Worm (Caenorhabditis elegans) whole organism, dauer: ENCODE measurements around the gene sto-5.

Experiments
- unc-62 ChIP-seq: sonication (generic microtip); optimal IDR thresholded peaks from 2 replicates; lab custom pipeline; 2017; ENCODE audit warnings: missing biosample characterization, missing genetic modification reagents, missing genetic modification characterization

The sto-5 gene

DNA sequence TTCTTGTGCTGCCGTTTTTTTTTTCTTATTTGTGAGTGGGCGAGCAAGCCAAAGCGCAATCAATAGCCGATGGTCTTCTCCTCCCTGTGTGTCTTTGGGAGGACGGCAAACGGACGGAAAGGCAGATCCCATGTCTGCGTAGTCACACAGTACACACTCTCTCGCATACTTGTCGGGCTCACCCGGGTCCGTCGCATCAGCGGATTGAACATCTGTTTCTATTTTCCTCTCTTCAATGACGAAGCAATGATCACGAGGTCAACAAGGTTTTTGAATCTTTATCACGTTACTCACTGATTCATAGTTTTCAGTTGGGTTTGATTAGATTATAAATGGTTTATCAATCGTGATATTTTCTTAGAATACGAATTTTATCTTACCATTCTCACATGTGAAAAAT lies 9.8 kb downstream of the sto-5 start:
- no peak for TF ChIP-seq unc-62 (GFP tag; lab: Kevin White, UChicago)

DNA sequence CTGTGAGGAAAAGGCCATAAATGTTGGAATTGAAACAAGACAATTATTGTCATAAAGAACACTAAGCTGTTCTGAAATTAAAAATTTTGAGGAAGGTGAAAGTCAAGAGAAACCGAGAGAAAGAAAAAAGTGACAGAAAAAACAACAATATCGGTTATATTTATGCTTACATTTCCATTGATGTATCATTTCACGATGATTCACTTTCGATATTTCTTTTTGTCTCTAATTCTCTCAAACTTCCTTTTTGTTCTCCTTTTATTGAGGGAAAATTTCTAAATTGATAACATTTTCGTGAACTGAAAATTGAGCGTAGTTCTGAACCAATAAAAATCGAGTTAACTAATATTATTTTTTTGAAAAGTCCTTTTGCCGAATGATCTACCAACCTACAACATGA lies 10.3 kb downstream of the sto-5 start:
- no peak for TF ChIP-seq unc-62 (GFP tag; lab: Kevin White, UChicago)

DNA sequence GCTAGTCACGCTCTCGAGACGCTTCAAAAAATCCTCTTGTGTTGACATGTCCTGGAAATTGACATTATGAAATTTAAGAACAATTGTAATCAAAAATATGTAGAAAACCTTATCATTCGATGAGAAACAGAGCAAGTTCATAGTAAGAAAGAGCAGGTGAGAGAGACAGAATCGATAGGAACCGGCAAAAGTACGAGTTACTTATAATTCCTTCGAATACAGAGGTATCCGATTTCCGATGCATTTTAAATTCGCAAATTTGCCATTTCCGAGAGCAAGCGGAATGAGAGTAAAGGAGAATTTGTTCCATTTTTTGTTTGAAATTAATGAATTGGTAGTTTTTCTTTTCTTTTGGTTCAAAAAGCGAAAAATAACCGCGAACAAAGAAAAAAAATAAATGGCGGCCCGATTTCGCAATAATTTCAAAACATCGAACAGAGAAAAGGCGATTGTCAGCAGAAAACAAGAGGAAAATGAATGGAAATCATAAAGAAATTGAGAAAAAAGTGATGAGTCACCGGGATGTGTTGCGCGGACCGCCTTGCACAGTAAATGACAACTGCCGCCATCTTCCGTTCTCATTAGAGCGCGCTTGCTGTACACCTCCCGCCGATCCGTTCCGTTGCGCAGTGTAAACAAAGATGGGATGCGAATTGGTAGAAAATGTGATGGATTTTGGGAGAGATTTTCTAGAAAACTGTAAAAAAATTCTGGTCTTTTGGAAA lies 11.5 kb downstream of the sto-5 start, which contains the start of gene cas-1:
Gene cas-1 (minus strand): TSS at position 51 of the 725 bp plus-strand sequence.
- no peak for TF ChIP-seq unc-62 (GFP tag; lab: Kevin White, UChicago)

DNA sequence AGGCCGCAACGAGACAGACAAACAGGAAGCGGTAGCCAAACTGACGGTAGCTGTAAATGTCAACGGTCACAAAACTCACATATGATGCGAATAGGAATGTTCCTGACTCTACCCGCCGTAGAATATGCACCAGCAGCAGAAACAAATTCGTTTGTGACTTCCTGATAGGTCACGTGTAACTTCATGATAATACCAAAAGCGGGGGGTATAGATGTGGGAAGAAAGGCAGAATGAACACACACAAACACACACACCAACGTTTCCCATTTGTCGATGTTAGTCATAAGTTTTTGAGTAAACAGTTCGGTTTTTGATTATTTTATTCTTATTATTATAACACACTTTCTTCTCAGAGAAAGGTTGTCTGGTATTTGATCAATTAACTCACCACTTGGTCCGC lies 12.1 kb downstream of the sto-5 start:
- TF ChIP-seq unc-62 (GFP tag; lab: Kevin White, UChicago): no peak

DNA sequence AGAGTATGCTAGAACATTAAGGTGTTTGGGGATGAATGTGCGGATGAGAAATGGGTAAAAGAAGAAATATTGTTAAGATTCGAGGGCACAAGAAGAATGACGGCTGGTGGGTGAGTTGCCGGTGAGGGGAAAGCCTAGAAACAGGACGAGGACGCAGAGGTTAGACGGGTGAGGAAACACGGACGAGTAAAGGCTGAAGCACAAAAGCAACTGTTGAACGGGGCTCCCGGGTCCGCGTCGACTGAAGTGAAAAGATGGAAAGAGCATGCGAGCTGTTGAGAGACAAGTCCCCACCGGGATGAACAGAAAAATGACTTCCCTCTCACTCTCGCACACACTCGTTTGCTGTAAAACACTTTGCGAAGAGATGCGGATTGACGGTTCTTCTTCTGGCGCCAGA lies 13.3 kb downstream of the sto-5 start:
- TF ChIP-seq unc-62 (GFP tag; lab: Kevin White, UChicago): no peak

DNA sequence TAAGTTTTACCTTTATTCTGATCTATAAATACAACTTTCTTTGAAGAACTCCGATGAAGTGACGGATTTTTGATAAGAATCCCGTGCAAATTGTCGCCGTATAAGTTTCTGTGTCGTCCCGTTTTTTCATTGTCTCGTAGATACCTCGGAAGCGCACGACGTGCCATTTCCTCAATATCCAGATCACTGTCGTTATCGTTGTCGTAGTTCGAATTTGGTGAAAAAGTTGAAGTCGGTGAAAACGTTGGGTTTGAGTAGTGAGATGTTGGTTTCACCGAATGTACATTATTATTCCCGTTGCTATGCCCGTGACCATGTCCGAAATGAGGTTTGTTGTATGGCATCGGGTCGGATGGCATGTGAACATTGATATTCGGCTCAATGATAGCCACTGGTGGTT lies 15.6 kb downstream of the sto-5 start:
- TF ChIP-seq unc-62 (GFP tag; lab: Kevin White, UChicago): no peak

DNA sequence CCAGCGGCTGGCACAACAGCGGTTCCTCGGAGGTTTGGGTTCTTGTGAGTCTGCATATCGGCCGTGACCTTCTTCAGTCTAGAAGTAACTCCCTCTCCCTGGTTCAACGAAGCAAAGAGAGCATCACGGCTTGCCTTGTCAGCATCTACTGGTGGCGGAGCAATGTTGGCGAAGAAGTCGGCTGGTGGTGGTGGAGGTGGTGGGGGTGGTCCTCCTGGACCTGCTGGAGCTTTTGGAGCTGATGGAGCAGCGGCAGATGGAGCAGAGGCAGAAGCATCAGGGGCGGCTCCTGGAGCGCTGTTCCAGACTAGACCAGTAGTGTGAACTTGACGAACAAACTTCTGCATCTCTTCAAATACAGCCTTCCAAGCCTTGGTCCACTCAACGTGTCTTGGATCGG lies 16.7 kb downstream of the sto-5 start:
- no peak for TF ChIP-seq unc-62 (GFP tag; lab: Kevin White, UChicago)

DNA sequence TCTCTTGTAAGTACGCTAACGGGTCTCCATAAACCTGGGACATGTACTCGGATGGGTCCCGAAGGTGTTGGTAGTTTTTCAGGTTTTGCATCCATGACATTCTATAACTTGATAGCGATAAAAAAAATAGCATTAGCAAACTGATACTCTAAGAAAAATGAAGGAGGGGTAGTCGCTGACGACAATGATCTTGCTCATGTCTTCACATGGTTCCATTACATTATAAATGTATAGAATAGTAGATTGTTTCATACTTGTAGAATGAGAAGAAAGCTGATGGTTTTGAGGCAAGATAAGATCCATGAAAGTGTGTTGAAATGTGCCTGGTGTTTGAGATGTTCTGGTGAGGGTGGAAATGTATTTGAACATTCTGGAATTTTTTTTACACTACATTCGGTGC lies 18.2 kb downstream of the sto-5 start, which contains the start of gene mec-4:
Gene mec-4 (minus strand): TSS at position 101 of the 400 bp plus-strand sequence.
- TF ChIP-seq unc-62 (GFP tag; lab: Kevin White, UChicago): no peak

DNA sequence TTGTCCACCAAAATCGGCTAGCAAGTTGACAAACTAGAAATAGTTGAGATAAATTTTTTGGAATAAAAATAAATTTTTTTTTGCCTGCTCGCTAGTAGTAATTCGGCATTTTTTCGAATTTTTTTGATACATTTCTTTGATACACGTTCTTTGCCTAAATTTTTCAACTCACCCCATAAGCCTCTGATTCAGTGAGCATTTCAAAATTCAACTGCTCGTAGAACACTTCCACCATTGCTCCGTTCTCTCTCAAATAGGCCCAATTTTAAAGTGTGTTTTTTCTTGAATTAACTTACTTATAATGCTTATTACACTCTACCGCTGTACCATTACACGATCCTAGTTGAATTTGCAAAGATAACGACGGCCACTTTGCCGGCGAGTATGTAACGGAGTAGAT lies 21.7 kb downstream of the sto-5 start:
- no peak for TF ChIP-seq unc-62 (GFP tag; lab: Kevin White, UChicago)

DNA sequence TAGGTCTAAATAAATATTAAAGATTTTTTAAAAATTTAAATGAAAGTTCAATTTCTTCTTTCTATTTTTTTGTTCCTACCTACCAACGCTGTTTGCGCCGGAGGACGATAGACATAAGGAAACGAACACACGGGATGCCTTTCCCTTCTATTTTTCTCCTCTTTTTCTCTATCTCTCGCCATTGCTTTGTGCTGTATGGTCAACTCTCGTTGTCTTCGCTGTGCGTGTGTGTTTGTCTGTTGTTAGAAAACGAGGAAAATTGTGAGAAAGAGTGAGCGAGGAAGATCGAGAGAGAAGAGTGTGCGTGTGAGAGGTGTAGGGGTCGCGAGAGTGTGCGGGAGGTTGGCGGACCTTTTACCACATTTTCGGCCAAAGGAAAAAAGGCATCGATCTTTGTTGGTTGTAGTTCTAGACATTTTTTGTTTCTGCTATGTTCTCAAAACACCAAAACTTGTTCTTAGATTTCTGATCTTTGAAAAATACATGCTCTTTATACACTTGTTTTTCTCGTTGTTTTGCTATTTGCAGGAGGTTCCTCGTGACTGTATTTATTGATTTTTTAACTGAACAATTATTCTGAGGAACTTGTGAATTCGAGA lies 26.1 kb downstream of the sto-5 start:
- TF ChIP-seq unc-62 (GFP tag; lab: Kevin White, UChicago): no peak

DNA sequence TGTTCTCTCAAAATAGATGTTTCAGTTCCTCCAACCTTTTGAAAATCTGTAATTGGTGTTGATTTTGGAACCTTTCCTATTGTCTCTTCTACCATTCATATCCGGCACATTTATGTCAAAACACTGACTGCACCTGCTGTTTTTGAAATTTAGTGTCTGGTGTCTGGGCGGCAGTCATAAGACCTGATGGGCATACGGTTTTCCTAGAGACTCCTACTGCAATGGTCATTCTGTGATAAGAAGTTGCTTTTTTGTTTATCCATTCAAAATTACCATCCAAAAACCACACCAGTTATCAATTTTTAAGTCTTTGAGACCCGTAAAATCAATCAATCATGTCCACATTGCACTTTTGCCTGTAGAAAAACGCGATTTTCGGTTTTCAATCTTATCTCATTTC lies 26.6 kb downstream of the sto-5 start:
- no peak for TF ChIP-seq unc-62 (GFP tag; lab: Kevin White, UChicago)

DNA sequence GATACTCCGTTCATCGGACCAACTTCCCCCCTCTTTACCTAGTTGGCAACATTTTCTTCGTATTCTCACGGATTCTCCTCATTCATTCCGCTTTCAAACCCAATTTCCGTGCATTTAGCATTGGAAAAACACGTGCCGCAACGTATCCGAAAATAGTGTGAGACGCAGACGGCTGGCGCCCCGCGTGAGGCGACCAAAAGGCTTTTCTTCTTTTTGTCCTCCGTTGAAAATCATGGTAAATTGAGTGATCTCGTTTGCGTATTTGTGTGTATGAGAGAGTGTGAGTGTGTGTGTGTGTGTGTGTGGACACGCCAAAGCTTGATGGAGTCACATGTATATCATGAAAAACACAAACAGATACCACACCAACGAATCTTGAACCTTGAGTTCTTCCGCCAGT lies 28.4 kb downstream of the sto-5 start:
- TF ChIP-seq unc-62 (GFP tag; lab: Kevin White, UChicago): no peak

DNA sequence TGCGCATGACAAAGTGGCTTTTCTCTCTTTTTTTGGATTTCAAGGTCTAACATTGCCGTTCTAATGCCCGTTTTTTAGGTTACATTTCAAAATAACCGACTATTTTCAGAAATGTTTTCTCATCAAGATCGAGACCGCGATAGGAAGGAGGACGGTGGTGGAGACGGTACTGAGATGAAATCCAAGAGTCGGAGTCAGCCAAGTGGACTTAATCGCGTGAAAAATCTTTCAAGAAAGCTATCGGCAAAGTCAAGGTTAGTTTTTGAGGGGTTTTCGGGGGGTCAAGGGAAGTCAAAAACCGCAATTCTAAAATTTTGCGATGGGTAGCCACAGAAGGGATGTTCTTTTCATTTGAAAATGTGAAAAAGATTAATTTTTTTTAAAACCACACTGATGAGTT lies 29.3 kb downstream of the sto-5 start, which contains the start of gene aak-2:
Gene aak-2 (plus strand): TSS at position 110 of the 400 bp plus-strand sequence.
- TF ChIP-seq unc-62 (GFP tag; lab: Kevin White, UChicago): no peak

DNA sequence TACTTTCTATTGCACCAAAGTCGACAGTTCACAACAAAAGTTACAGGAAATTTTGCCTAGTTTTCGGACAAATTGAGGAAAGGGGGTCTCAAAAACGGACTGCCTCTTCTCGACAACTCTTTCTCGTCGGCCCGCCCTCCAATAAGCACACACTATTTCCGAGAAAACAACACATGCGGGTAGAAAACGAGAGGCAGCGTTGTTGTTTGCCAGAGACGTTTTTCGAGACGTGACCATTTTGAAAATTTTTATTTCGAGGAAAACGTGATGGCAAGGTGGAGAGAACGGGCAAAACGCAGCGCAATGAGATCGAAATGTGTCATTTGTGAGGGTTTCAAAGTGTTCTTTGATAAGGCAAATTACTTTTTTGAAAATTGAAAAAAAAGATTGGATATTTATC lies 31.8 kb downstream of the sto-5 start:
- no peak for TF ChIP-seq unc-62 (GFP tag; lab: Kevin White, UChicago)

DNA sequence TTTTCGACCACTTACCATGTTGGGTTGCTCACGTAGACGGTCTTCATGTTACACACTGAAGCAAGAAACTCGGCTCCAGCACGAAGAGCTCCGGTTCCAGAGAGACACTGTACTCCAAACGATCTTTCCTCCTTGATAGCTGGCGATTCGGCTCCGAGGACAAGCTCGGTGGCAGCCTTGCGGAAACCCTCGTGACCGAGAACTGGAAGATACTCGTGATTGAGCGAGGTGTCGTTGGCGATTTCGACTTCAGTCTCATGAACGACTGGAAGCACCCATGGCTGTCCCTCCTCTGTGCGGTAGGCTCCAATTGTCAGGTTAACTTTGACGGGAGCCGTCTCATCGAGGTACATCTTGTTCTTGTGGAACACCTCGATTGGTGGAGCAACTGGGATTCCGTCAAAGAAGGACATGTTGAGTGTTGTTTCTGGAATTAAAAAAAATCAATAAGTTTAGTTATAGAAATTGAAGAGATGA lies 32.5 kb downstream of the sto-5 start, which contains the start of gene got-1.2:
Gene got-1.2 (minus strand): TSS at position 427 of the 477 bp plus-strand sequence.
- TF ChIP-seq unc-62 (GFP tag; lab: Kevin White, UChicago): no peak

DNA sequence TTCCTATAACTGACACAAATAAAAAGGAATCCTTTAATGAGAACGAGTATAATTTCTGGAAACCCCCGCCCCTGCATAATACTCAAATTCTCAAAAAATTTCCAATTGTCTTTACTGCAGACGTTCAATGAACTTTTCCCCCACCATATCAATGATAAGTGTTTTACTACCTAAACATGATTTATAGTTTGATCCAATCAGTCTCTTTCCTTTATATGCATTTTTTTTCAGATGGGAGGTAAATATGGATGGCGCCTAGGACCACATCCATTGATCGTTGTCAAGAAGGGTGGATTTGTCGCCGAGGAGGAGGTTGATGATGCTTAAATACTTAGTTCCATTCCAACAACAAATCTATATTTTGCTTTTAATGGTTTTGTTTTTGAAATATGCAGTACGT lies 38.1 kb downstream of the sto-5 start:
- no peak for TF ChIP-seq unc-62 (GFP tag; lab: Kevin White, UChicago)

DNA sequence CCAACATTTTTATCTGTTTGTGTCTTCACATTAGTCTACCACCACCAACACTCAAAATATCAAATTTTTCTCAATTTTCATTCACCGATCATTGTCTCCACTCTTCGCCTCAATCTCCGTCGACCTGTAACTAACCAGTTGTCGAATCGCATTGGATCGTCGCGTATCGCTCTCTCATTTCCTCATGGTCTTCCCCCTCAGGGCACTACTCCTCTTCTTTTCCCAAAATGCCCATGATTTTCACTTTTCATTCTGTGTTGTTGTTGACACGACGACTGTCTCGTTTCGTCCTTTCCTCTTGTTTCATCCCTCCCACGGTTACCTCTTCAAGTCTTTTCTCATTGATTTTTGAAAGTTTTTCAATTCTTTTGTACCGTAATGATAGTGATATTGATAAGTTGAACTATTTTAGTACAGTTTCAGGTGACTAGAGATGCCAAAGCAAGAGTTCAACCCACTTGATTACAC lies 39.2 kb downstream of the sto-5 start, which contains the start of gene T01C8.2:
Gene T01C8.2 (plus strand): TSS at position 418 of the 468 bp plus-strand sequence.
- TF ChIP-seq unc-62 (GFP tag; lab: Kevin White, UChicago): no peak
